Worm (Caenorhabditis elegans): ENCODE data around the gene gldi-3.

ce11 chrII:9314733-9315132 is 34.8 kb upstream of the gldi-3 start:
- TF ChIP-seq flt-1 (GFP tag; IDR thresholded peaks at IDR 0.05) (no peak), ref-1 (GFP tag; conservative IDR thresholded peaks at IDR 0.05) (no peak), klf-2 (GFP tag; conservative IDR thresholded peaks at IDR 0.05) (no peak), tab-1 (GFP tag; IDR thresholded peaks at IDR 0.05) (no peak)
